Worm (Caenorhabditis elegans) whole organism, early embryonic: ENCODE measurements around the gene fut-1.

Experiments
- B0310.2 ChIP-seq: sonication (generic microtip); optimal IDR thresholded peaks from 2 replicates; lab custom pipeline; 2016; ENCODE audit warnings: mild to moderate bottlenecking, missing genetic modification characterization, missing compliant biosample characterization
- F13C5.2 ChIP-seq: sonication (generic microtip); optimal IDR thresholded peaks from 2 replicates; lab custom pipeline; 2017; ENCODE audit warnings: mild to moderate bottlenecking, missing genetic modification characterization, inconsistent platforms, missing compliant biosample characterization
- aly-1 ChIP-seq: sonication (generic microtip); optimal IDR thresholded peaks from 2 replicates; lab custom pipeline; 2016; ENCODE audit warnings: missing genetic modification characterization, missing compliant biosample characterization
- ama-1 ChIP-seq: fragments of 150-350 bp; optimal IDR thresholded peaks from 2 replicates; lab custom pipeline; 2014
- ceh-13 ChIP-seq: fragments of 200-800 bp; sonication (Bioruptor generic); optimal IDR thresholded peaks from 2 replicates; lab custom pipeline; 2018; ENCODE audit warnings: mild to moderate bottlenecking, missing genetic modification characterization, missing compliant biosample characterization
- ceh-36 ChIP-seq: sonication (generic microtip); optimal IDR thresholded peaks from 2 replicates; lab custom pipeline; 2016; ENCODE audit warnings: missing genetic modification characterization, inconsistent platforms, missing compliant biosample characterization
- ets-7 ChIP-seq: sonication (generic microtip); optimal IDR thresholded peaks from 2 replicates; lab custom pipeline; 2016; ENCODE audit warnings: missing genotype, missing genetic modification characterization, missing compliant biosample characterization
- flt-1 ChIP-seq: fragments of 200-800 bp; sonication (Bioruptor generic); IDR thresholded peaks from 2 replicates; pipeline ENCODE4 v1.3.6; 2022; ENCODE audit warnings: missing genetic modification characterization, missing compliant biosample characterization
- hmbx-1 ChIP-seq: sonication (generic microtip); optimal IDR thresholded peaks from 2 replicates; lab custom pipeline; 2016; ENCODE audit warnings: mild to moderate bottlenecking, missing genetic modification characterization, missing compliant biosample characterization
- hmg-4 ChIP-seq: fragments of 200-800 bp; sonication (Bioruptor generic); optimal IDR thresholded peaks from 2 replicates; lab custom pipeline; 2018; ENCODE audit warnings: mild to moderate bottlenecking, missing genetic modification characterization, missing compliant biosample characterization
- hnd-1 ChIP-seq: sonication (generic microtip); optimal IDR thresholded peaks from 2 replicates; lab custom pipeline; 2016; ENCODE audit warnings: missing genetic modification characterization, missing compliant biosample characterization
- pes-1 ChIP-seq: fragments of 200-800 bp; sonication (Bioruptor generic); IDR thresholded peaks from 2 replicates; pipeline ENCODE4 v1.3.6; 2022; ENCODE audit warnings: missing genetic modification reagents, missing genetic modification characterization, missing compliant biosample characterization
- scrt-1 ChIP-seq: fragments of 200-800 bp; sonication (Bioruptor generic); IDR thresholded peaks from 2 replicates; pipeline ENCODE4 v1.3.6; 2022; ENCODE audit warnings: missing genetic modification characterization, missing compliant biosample characterization
- sea-1 ChIP-seq: fragments of 200-800 bp; sonication (Bioruptor generic); conservative IDR thresholded peaks from 2 replicates; pipeline ENCODE4 v1.3.6; 2022; ENCODE audit warnings: missing genetic modification characterization, missing compliant biosample characterization
- tbx-11 ChIP-seq: fragments of 200-800 bp; sonication (Bioruptor generic); IDR thresholded peaks from 2 replicates; pipeline ENCODE4 v1.3.6; 2022; ENCODE audit warnings: missing genetic modification characterization, missing compliant biosample characterization
- tbx-37 ChIP-seq: fragments of 200-800 bp; sonication (Bioruptor generic); conservative IDR thresholded peaks from 2 replicates; pipeline ENCODE4 v1.3.6; 2022; ENCODE audit warnings: missing genetic modification reagents, missing genetic modification characterization, missing compliant biosample characterization
- tra-4 ChIP-seq: sonication (generic microtip); optimal IDR thresholded peaks from 2 replicates; lab custom pipeline; 2017; ENCODE audit warnings: missing genetic modification characterization, missing compliant biosample characterization

Gene fut-1

DNA sequence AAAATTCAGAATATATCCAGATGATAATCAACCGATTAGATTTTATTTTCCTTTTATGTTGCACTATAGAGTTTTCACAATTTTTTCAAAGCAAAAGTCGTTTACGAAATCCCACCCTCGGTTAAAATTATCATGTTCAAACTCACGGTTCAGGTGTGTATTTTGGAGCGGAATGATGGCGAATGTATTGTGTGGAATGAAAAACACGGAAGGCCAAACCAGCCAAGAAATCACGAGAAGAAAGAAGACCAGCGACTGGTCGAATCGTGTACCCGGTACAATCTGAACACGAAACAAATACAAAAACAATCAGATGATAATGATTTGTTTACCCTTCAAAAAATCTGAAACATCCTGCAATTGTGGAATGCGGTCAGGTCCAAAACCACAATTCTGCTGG lies 4.0 kb upstream of the fut-1 start:
- TF ChIP-seq hmg-4 (GFP tag; lab: Kevin White, UChicago) (no peak), ceh-36 (no peak), aly-1 (tag; lab: Kevin White, UChicago) (no peak), B0310.2 (tag; lab: Kevin White, UChicago) (no peak), sea-1 (GFP tag; lab: Robert Waterston, UW) (no peak), ets-7 (tag; lab: Kevin White, UChicago) (no peak), F13C5.2 (tag; lab: Kevin White, UChicago) (no peak), pes-1 (GFP tag; lab: Robert Waterston, UW) (no peak), tra-4 (no peak), hnd-1 (tag; lab: Kevin White, UChicago) (no peak), scrt-1 (GFP tag; lab: Robert Waterston, UW) (no peak), hmbx-1 (no peak), flt-1 (GFP tag; lab: Robert Waterston, UW) (no peak)

DNA sequence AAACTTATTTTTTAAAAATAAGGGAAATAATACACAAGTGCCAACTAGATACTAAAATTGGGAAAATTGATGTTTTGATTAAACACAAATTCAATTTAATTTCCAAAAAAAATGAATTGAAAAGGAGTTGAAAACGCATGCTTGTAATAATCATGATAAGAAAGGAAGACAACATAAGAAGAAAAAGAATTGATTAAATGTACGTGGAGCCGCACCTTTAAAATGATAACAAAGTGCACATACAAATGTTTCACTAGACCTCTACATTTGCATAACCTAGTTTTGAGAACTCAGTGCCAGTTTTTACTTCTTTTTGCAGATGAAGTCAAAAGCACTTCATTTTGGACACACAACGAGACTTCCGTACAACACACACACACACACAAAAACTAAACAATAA lies 2.3 kb upstream of the fut-1 start:
- TF ChIP-seq hmg-4 (GFP tag; lab: Kevin White, UChicago), result no peak

DNA sequence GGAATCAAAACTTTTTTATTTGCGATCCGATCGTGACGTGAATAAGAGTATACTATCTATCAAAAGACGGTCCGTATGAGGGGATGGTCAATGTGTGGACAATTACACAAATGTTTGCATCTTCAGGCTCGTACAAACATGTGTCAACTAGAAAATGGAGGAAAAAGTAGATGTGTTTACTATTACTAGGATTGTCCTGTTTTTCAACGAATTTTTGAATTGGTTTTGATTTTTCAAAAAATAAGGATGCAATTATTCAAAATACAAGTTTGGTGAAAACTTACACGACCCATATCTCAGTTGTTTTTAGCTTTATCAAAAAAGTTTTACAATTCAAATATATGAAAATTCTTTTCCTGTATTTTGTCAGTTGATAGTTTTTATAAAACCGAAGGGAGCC lies 4.1 kb downstream of the fut-1 start, which contains the start of gene K08F8.7:
Gene K08F8.7, minus strand, starts transcription at position 101 of the 400 bp plus-strand sequence.
- TF ChIP-seq ets-7 (tag; lab: Kevin White, UChicago) (no peak), ceh-13 (GFP tag; lab: Kevin White, UChicago) (no peak), scrt-1 (GFP tag; lab: Robert Waterston, UW) (no peak), tbx-11 (GFP tag; lab: Robert Waterston, UW) (no peak)

DNA sequence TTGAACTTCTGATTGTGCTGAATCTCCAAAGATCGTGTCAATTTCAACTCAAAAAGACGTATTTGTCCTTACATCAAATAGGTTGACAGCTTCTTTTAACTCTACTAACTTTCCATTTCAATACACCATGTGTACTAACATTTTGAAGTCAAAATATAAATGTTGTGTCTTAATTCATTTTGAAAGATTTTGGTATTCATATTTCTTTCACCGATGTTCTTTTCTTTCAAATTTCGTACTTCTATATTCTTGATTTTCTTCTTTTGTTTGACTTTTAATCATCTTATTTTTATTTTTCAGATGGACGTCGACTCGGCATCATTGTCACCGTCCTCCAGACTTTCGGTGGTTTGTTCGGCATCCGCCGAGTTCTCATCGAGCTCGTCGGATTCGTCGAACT lies 7.7 kb downstream of the fut-1 start, which contains the start of gene atf-2:
Gene atf-2, plus strand, starts transcription at position 301 of the 400 bp plus-strand sequence.
- TF ChIP-seq pes-1 (GFP tag; lab: Robert Waterston, UW) (no peak), ets-7 (tag; lab: Kevin White, UChicago) (no peak), ama-1 (lab: Kevin White, UChicago) (no peak), tbx-37 (no peak), sea-1 (GFP tag; lab: Robert Waterston, UW) (no peak), hmbx-1 (no peak), B0310.2 (tag; lab: Kevin White, UChicago) (no peak), tbx-11 (GFP tag; lab: Robert Waterston, UW) (no peak), F13C5.2 (tag; lab: Kevin White, UChicago) (no peak), flt-1 (GFP tag; lab: Robert Waterston, UW) (no peak), scrt-1 (GFP tag; lab: Robert Waterston, UW) (no peak)

DNA sequence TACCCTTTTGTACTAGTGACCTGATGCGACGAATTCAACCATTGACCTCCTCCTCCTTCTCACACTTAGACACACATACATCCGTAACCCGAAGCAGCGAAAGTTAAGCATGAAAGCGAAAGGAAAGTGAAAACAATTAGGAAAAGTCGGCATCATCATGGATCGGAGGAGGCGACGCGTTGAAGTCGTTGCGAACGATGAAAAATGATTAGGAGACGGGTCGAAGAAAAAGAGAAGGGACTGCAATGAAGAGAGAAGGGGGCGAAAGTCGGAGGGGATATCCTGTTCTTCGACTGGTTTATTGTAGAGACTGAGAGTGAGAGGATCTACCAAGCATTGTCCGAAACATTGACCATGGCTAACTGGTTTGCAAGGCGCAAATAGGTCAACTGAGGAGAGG lies 8.4 kb downstream of the fut-1 start:
- no peak for TF ChIP-seq hnd-1 (tag; lab: Kevin White, UChicago)
- no peak for TF ChIP-seq tbx-37
- no peak for TF ChIP-seq ama-1 (lab: Kevin White, UChicago)
- TF ChIP-seq hmbx-1, result no peak
- TF ChIP-seq flt-1 (GFP tag; lab: Robert Waterston, UW), result no peak
- TF ChIP-seq sea-1 (GFP tag; lab: Robert Waterston, UW), result no peak
- TF ChIP-seq pes-1 (GFP tag; lab: Robert Waterston, UW), result no peak
- TF ChIP-seq aly-1 (tag; lab: Kevin White, UChicago), result no peak
- no peak for TF ChIP-seq F13C5.2 (tag; lab: Kevin White, UChicago)
- TF ChIP-seq tra-4, result no peak
- no peak for TF ChIP-seq ceh-36
- no peak for TF ChIP-seq B0310.2 (tag; lab: Kevin White, UChicago)
- TF ChIP-seq tbx-11 (GFP tag; lab: Robert Waterston, UW), result no peak
- no peak for TF ChIP-seq ceh-13 (GFP tag; lab: Kevin White, UChicago)
- no peak for TF ChIP-seq hmg-4 (GFP tag; lab: Kevin White, UChicago)
- no peak for TF ChIP-seq ets-7 (tag; lab: Kevin White, UChicago)

DNA sequence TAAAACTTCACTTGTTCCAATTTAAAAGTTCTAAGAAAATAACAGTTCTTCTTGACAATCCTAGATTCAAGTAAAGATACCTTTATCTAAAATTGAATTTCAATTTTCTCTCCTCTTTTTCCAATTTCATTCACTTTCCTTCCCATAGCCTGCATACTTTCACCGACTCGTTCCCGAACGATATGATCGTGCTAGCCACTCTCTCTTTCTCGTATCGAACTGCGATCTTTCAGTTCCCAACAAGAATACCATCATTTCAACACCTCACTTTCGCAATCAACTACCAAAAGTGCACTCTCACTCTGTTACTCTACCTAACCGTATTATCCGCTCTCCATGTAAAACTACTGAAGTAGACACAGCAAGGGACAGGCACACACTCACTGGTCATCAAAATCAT lies 9.3 kb downstream of the fut-1 start:
- TF ChIP-seq ets-7 (tag; lab: Kevin White, UChicago) (no peak), hmbx-1 (no peak), flt-1 (GFP tag; lab: Robert Waterston, UW) (no peak), tbx-37 (no peak), sea-1 (GFP tag; lab: Robert Waterston, UW) (no peak), ceh-36 (no peak), F13C5.2 (tag; lab: Kevin White, UChicago) (no peak), hmg-4 (GFP tag; lab: Kevin White, UChicago) (no peak), scrt-1 (GFP tag; lab: Robert Waterston, UW) (no peak)

DNA sequence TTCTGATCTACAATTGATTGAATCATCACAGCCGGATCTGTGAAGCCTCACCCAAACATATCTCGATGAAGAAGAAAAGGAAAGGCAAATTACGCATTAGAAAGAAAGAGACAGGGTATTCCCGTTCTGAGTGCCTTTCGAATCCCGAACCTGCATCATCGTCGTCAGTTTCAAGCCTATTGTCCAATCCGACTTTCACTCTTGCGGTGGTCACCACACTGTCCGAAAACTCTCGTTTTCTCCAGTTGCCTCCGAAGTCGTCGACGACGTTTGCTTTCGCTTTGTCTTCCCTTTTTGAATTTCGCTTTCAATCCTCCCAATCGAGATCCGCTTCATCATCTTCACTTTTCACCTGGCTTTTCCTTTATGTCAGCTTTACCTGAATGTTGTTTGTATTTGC lies 10.3 kb downstream of the fut-1 start:
- TF ChIP-seq tra-4, result no peak
- no peak for TF ChIP-seq B0310.2 (tag; lab: Kevin White, UChicago)
- no peak for TF ChIP-seq hmbx-1
- TF ChIP-seq ceh-36, result no peak
- no peak for TF ChIP-seq F13C5.2 (tag; lab: Kevin White, UChicago)

DNA sequence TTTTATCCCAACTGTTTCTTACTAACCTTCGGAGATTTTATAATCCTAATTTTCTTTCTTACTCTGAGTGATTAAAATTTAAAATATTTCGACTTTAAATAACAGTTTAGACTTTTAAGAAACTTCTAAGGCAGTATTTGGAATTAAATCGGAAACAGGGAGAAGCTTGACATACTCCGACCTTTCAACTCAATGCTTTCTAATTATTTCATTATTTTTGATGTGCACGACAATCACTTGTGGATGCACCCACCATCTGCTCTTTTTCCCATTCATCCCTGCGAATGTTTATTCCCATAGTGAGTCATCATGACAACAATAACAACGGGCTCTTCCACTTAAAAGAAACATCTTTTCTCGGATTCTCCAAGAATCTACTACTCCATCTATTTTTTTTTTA lies 10.8 kb downstream of the fut-1 start:
- TF ChIP-seq ama-1 (lab: Kevin White, UChicago), result no peak
- TF ChIP-seq F13C5.2 (tag; lab: Kevin White, UChicago), result no peak
- TF ChIP-seq B0310.2 (tag; lab: Kevin White, UChicago), result no peak
- TF ChIP-seq sea-1 (GFP tag; lab: Robert Waterston, UW), result no peak
- TF ChIP-seq hmg-4 (GFP tag; lab: Kevin White, UChicago), result no peak
- TF ChIP-seq tbx-37, result no peak
- no peak for TF ChIP-seq aly-1 (tag; lab: Kevin White, UChicago)
- TF ChIP-seq pes-1 (GFP tag; lab: Robert Waterston, UW), result no peak
- TF ChIP-seq hmbx-1, result no peak
- no peak for TF ChIP-seq ets-7 (tag; lab: Kevin White, UChicago)
- TF ChIP-seq ceh-36, result no peak
- no peak for TF ChIP-seq tbx-11 (GFP tag; lab: Robert Waterston, UW)
- no peak for TF ChIP-seq ceh-13 (GFP tag; lab: Kevin White, UChicago)
